Fruit fly (Drosophila melanogaster): ENCODE measurements around the gene CG3698.

CG3698 gene

dm6 chr3L:20815666-20816375 lies 17.6 kb upstream of the CG3698 start, which contains the start of the genes CG3618 and Pka-R1:
Gene CG3618, minus strand, starts transcription at chr3L:20816075.
Gene Pka-R1, plus strand, starts transcription at chr3L:20816118.
- no peak for TF ChIP-seq insv (optimal IDR thresholded peaks at IDR 0.05)
- no peak for TF ChIP-seq Myc (optimal IDR thresholded peaks at IDR 0.05)
- TF ChIP-seq h (optimal IDR thresholded peaks at IDR 0.05), result no peak
- no peak for TF ChIP-seq psq (optimal IDR thresholded peaks at IDR 0.05)
- TF ChIP-seq Sin3A (optimal IDR thresholded peaks at IDR 0.05), result no peak
- no peak for TF ChIP-seq ttk (optimal IDR thresholded peaks at IDR 0.05)

dm6 chr3L:20809088-20809999 lies 11.2 kb upstream of the CG3698 start, which contains the start of the genes CG3634 and HIPP1:
Gene CG3634, minus strand, starts transcription at chr3L:20809272.
Gene HIPP1, plus strand, starts transcription at chr3L:20809669.
- no peak for TF ChIP-seq ttk (optimal IDR thresholded peaks at IDR 0.05)
- no peak for TF ChIP-seq insv (optimal IDR thresholded peaks at IDR 0.05)
- no peak for TF ChIP-seq psq (optimal IDR thresholded peaks at IDR 0.05)
- no peak for TF ChIP-seq Sin3A (optimal IDR thresholded peaks at IDR 0.05)
- TF ChIP-seq h (optimal IDR thresholded peaks at IDR 0.05), result no peak
- no peak for TF ChIP-seq Myc (optimal IDR thresholded peaks at IDR 0.05)

- TF ChIP-seq h (optimal IDR thresholded peaks at IDR 0.05), result no peak
- no peak for TF ChIP-seq Sin3A (optimal IDR thresholded peaks at IDR 0.05)
- no peak for TF ChIP-seq Myc (optimal IDR thresholded peaks at IDR 0.05)
- no peak for TF ChIP-seq insv (optimal IDR thresholded peaks at IDR 0.05)
- no peak for TF ChIP-seq ttk (optimal IDR thresholded peaks at IDR 0.05)
- TF ChIP-seq psq (optimal IDR thresholded peaks at IDR 0.05), result no peak
These were observed 2.0 kb upstream of the CG3698 start, which contains the start of gene Spc105R for dm6 chr3L:20800208-20800607. Gene Spc105R, plus strand, starts transcription at chr3L:20800410.

- no peak for TF ChIP-seq psq (optimal IDR thresholded peaks at IDR 0.05)
- no peak for TF ChIP-seq insv (optimal IDR thresholded peaks at IDR 0.05)
- no peak for TF ChIP-seq h (optimal IDR thresholded peaks at IDR 0.05)
- no peak for TF ChIP-seq Myc (optimal IDR thresholded peaks at IDR 0.05)
- TF ChIP-seq ttk (optimal IDR thresholded peaks at IDR 0.05), result no peak
These were observed 796 bp downstream of the CG3698 start for dm6 chr3L:20797379-20797778.

dm6 chr3L:20796757-20797156 lies 1.4 kb downstream of the CG3698 start:
- TF ChIP-seq psq (optimal IDR thresholded peaks at IDR 0.05) (no peak), h (optimal IDR thresholded peaks at IDR 0.05) (no peak), Myc (optimal IDR thresholded peaks at IDR 0.05) (no peak), ttk (optimal IDR thresholded peaks at IDR 0.05) (no peak)

dm6 chr3L:20792693-20793092 lies 5.5 kb downstream of the CG3698 start, which contains the start of gene Six4:
Gene Six4, minus strand, starts transcription at chr3L:20792777.
- no peak for TF ChIP-seq h (optimal IDR thresholded peaks at IDR 0.05)
- no peak for TF ChIP-seq ttk (optimal IDR thresholded peaks at IDR 0.05)
- TF ChIP-seq Myc (optimal IDR thresholded peaks at IDR 0.05), result no peak
- TF ChIP-seq psq (optimal IDR thresholded peaks at IDR 0.05), result no peak
- TF ChIP-seq insv (optimal IDR thresholded peaks at IDR 0.05), result no peak
- TF ChIP-seq Sin3A (optimal IDR thresholded peaks at IDR 0.05), result no peak

- TF ChIP-seq Sin3A (optimal IDR thresholded peaks at IDR 0.05) (no peak), Myc (optimal IDR thresholded peaks at IDR 0.05) (no peak), insv (optimal IDR thresholded peaks at IDR 0.05) (no peak), h (optimal IDR thresholded peaks at IDR 0.05) (no peak), psq (optimal IDR thresholded peaks at IDR 0.05) (no peak), ttk (optimal IDR thresholded peaks at IDR 0.05) (no peak)
These were observed 8.9 kb downstream of the CG3698 start for dm6 chr3L:20789299-20789698.

- TF ChIP-seq insv (optimal IDR thresholded peaks at IDR 0.05), result peak; percentile 43
- TF ChIP-seq h (optimal IDR thresholded peaks at IDR 0.05), result no peak
These were observed 10.3 kb downstream of the CG3698 start, which contains the start of gene CG11396 for dm6 chr3L:20787835-20788380. Gene CG11396, minus strand, starts transcription at chr3L:20788137.

- no peak for TF ChIP-seq ttk (optimal IDR thresholded peaks at IDR 0.05)
- TF ChIP-seq Sin3A (optimal IDR thresholded peaks at IDR 0.05), result no peak
- no peak for TF ChIP-seq Myc (optimal IDR thresholded peaks at IDR 0.05)
- TF ChIP-seq psq (optimal IDR thresholded peaks at IDR 0.05), result no peak
- no peak for TF ChIP-seq insv (optimal IDR thresholded peaks at IDR 0.05)
- no peak for TF ChIP-seq h (optimal IDR thresholded peaks at IDR 0.05)
These were observed 12.3 kb downstream of the CG3698 start, which contains the start of gene Pcif1 for dm6 chr3L:20785742-20786427. Gene Pcif1, minus strand, starts transcription at chr3L:20786197.

dm6 chr3L:20784812-20785671 lies 13.1 kb downstream of the CG3698 start:
- TF ChIP-seq Myc (optimal IDR thresholded peaks at IDR 0.05), result no peak
- TF ChIP-seq psq (optimal IDR thresholded peaks at IDR 0.05), result no peak
- TF ChIP-seq h (optimal IDR thresholded peaks at IDR 0.05), result no peak
- TF ChIP-seq Sin3A (optimal IDR thresholded peaks at IDR 0.05), result no peak
- TF ChIP-seq ttk (optimal IDR thresholded peaks at IDR 0.05), result no peak
- no peak for TF ChIP-seq insv (optimal IDR thresholded peaks at IDR 0.05)
